Worm (Caenorhabditis elegans): Measurements from ENCODE around the gene ZK131.11.
"Not testable (repeated sequence)": the region's sequence is repeated elsewhere in the genome, so short reads cannot be mapped to it uniquely, and the experiment has no call there.

DNA sequence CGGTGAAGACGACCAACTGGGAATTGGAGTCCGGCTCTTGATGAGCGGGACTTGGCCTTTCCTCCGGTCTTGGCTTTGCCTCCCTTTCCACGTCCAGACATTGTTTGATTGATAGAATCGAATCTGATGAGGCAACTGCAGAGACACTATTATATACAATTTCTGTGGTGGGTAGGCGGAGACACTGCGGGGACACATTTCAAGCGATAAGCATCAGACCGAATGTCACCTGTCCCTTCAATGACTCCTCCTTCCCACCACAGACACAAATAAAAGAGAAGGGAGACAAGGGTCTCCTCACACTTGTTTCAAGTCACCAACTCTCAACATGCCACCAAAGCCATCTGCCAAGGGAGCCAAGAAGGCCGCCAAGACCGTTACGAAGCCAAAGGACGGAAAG lies 26.0 kb downstream of the ZK131.11 start, which contains the start of gene his-16:
- TF ChIP-seq C08G9.2 (tag; optimal IDR thresholded peaks at IDR 0.05); elt-2 (tag; optimal IDR thresholded peaks at IDR 0.05); fkh-6 (tag; optimal IDR thresholded peaks at IDR 0.05); pqm-1 (tag; optimal IDR thresholded peaks at IDR 0.05); mec-3 (tag; optimal IDR thresholded peaks at IDR 0.05; ENCODE audit: borderline replicate concordance); hlh-30 (tag; optimal IDR thresholded peaks at IDR 0.05; ENCODE audit: insufficient read depth); nhr-11 (tag; optimal IDR thresholded peaks at IDR 0.05); ceh-34 (tag; optimal IDR thresholded peaks at IDR 0.05); pag-3 (tag; optimal IDR thresholded peaks at IDR 0.05; ENCODE audit: borderline replicate concordance); rnt-1 (tag; optimal IDR thresholded peaks at IDR 0.05); ceh-18 (tag; optimal IDR thresholded peaks at IDR 0.05); pha-4 (tag; optimal IDR thresholded peaks at IDR 0.05); ceh-9 (tag; optimal IDR thresholded peaks at IDR 0.05): not testable (repeated sequence)

All from whole organism, late embryonic.